Fruit fly (Drosophila melanogaster): Measurements from ENCODE around the gene Osi8.

DNA sequence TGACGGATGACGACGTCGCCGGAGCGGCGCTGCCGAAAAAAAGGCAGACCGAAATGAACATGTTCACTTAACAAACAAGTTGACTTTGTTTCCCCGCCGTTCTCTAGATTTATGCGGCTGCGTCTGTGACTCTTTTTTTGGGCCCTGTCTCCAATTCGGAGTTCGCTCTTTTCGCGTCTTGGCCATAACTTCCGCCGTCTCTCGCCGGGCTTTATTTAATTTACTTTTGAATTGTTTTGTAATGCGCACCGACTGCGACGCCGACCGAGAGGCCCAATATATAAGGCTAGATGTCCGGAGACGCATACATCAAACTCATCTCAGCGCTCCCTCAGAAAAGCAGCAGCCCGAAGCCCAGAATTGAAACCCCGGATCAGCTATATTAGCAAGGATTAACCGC, 43.9 kb downstream of the Osi8 start, which contains the start of gene Osi14:
- TF ChIP-seq CG1233 (GFP tag; optimal IDR thresholded peaks at IDR 0.05) (no peak), stwl (tag; optimal IDR thresholded peaks at IDR 0.05) (no peak), CG32767 (GFP tag; IDR thresholded peaks at IDR 0.05) (no peak), CG10565 (GFP tag; optimal IDR thresholded peaks at IDR 0.05) (no peak), zfh1 (GFP tag; IDR thresholded peaks at IDR 0.05) (no peak)
